Worm (Caenorhabditis elegans): ENCODE measurements around the gene srlf-10.

- TF ChIP-seq lin-11 (tag; optimal IDR thresholded peaks at IDR 0.05) (no peak), egl-27 (tag; optimal IDR thresholded peaks at IDR 0.05) (no peak), dmd-4 (tag; optimal IDR thresholded peaks at IDR 0.05) (no peak), nhr-77 (tag; optimal IDR thresholded peaks at IDR 0.05) (no peak)
Measured at ce11 chrIII:13370980-13371379, 31.0 kb upstream of the srlf-10 start, which contains the start of gene T03F6.9.

All from whole organism, L2 larva.